Worm (Caenorhabditis elegans): ENCODE results near the gene F35B12.10.
A peak's percentile ranks its signal among the peaks of the same experiment; 100 is the strongest.

DNA sequence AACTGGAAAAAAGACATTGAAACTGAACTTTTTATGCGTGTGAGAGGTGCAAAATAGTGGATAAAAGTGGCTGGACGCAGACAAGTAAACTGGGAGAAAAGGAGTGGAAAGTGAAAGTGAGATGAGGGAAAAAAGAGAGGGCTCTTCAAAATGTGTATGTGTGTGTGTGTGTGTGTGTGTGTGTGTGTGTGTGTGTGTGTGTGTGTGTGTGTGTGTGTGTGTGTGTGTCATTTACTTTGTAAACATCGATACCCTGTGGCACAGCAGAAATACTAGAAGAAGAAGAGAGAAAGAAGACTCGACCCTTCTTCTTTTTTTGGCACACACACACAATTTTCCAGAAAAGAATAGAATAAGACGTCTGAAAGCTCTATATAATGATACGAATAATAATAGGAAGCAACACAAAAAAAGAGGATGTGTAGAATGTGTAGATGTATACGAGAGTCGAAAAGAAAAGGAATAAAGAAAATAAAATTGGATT, 9.6 kb upstream of the F35B12.10 start:
- TF ChIP-seq lin-13 (GFP tag; optimal IDR thresholded peaks at IDR 0.05) (no peak), nhr-28 (tag; optimal IDR thresholded peaks at IDR 0.05) (peak; percentile 35), nhr-11 (tag; optimal IDR thresholded peaks at IDR 0.05) (peak; percentile 65), ztf-7 (tag; optimal IDR thresholded peaks at IDR 0.05) (no peak), snpc-4 (tag; optimal IDR thresholded peaks at IDR 0.05) (no peak), nhr-25 (tag; optimal IDR thresholded peaks at IDR 0.05; ENCODE audit: borderline replicate concordance, insufficient read depth) (no peak), F49E8.2 (tag; optimal IDR thresholded peaks at IDR 0.05; ENCODE audit: borderline replicate concordance) (no peak), dpl-1 (GFP tag; optimal IDR thresholded peaks at IDR 0.05) (no peak), dve-1 (tag; optimal IDR thresholded peaks at IDR 0.05; ENCODE audit: insufficient read depth) (peak; percentile 62)

Measured in whole organism, L4 larva.